Worm (Caenorhabditis elegans) whole organism, L4 larva: ENCODE results near the gene srx-31.

Experiments used
- D1046.2 ChIP-seq: fragments of 200-800 bp; sonication (Bioruptor generic); IDR thresholded peaks from 2 replicates; pipeline ENCODE4 v1.3.6; 2022; ENCODE audit warnings: missing genetic modification characterization, missing compliant biosample characterization
- T20F7.1 ChIP-seq: fragments of 200-800 bp; sonication (Bioruptor generic); optimal IDR thresholded peaks from 2 replicates; lab custom pipeline; 2018; ENCODE audit warnings: mild to moderate bottlenecking, missing genetic modification characterization, missing compliant biosample characterization
- Y48G9A.11 ChIP-seq: fragments of 200-800 bp; sonication (Bioruptor generic); IDR thresholded peaks from 2 replicates; pipeline ENCODE4 v1.3.6; 2022; ENCODE audit warnings: missing genetic modification reagents, missing genetic modification characterization, missing compliant biosample characterization
- Y5F2A.4 ChIP-seq: fragments of 200-800 bp; sonication (Bioruptor generic); optimal IDR thresholded peaks from 2 replicates; lab custom pipeline; 2018; ENCODE audit warnings: mild to moderate bottlenecking, missing genetic modification characterization, missing compliant biosample characterization
- ama-1 ChIP-seq: fragments of 150-350 bp; optimal IDR thresholded peaks from 2 replicates; lab custom pipeline; 2014; ENCODE audit warnings: inconsistent platforms, mixed read lengths
- arid-1 ChIP-seq: fragments of 200-800 bp; sonication (Bioruptor generic); conservative IDR thresholded peaks from 2 replicates; pipeline ENCODE4 v1.3.6; 2022; ENCODE audit warnings: missing genetic modification reagents, missing genetic modification characterization, missing compliant biosample characterization
- attf-4 ChIP-seq: sonication (generic microtip); optimal IDR thresholded peaks from 3 replicates; lab custom pipeline; 2017; ENCODE audit warnings: missing biosample characterization, missing genetic modification characterization
- ceh-20 ChIP-seq: fragments of 200-800 bp; sonication (Bioruptor generic); IDR thresholded peaks from 2 replicates; pipeline ENCODE4 v1.3.6; 2022; ENCODE audit warnings: missing genetic modification reagents, missing genetic modification characterization, missing compliant biosample characterization
- ceh-28 ChIP-seq: fragments of 150-350 bp; optimal IDR thresholded peaks from 2 replicates; lab custom pipeline; 2014; ENCODE audit warnings: missing biosample characterization, missing genetic modification reagents, missing genetic modification characterization
- ceh-32 ChIP-seq: sonication (generic microtip); optimal IDR thresholded peaks from 2 replicates; lab custom pipeline; 2016; ENCODE audit warnings: mild to moderate bottlenecking, missing genetic modification characterization, missing compliant biosample characterization; ENCODE audit not compliant: poor library complexity
- ces-1 ChIP-seq: fragments of 150-350 bp; sonication (generic microtip); optimal IDR thresholded peaks from 4 replicates; lab custom pipeline; 2014; ENCODE audit warnings: missing biosample characterization, missing genetic modification reagents, missing genetic modification characterization
- daf-12 ChIP-seq: fragments of 150-350 bp; optimal IDR thresholded peaks from 2 replicates; lab custom pipeline; 2014; ENCODE audit warnings: missing biosample characterization, missing genetic modification reagents, missing genetic modification characterization
- daf-19 ChIP-seq: fragments of 200-800 bp; sonication (Bioruptor generic); conservative IDR thresholded peaks from 2 replicates; pipeline ENCODE4 v1.3.6; 2022; ENCODE audit warnings: missing genetic modification characterization, missing compliant biosample characterization
- dpl-1 ChIP-seq: fragments of 150-350 bp; optimal IDR thresholded peaks from 2 replicates; lab custom pipeline; 2014; ENCODE audit warnings: missing biosample characterization, missing genetic modification reagents, missing genetic modification characterization
- dve-1 ChIP-seq: sonication (generic microtip); optimal IDR thresholded peaks from 2 replicates; lab custom pipeline; 2017; ENCODE audit warnings: antibody characterized with exemption, mild to moderate bottlenecking, missing genetic modification characterization, missing compliant biosample characterization; ENCODE audit not compliant: insufficient read depth
- egl-43 ChIP-seq: fragments of 200-800 bp; sonication (Bioruptor generic); IDR thresholded peaks from 2 replicates; pipeline ENCODE4 v1.3.6; 2022; ENCODE audit warnings: missing genetic modification reagents, missing genetic modification characterization, missing compliant biosample characterization
- fos-1 ChIP-seq: fragments of 150-350 bp; optimal IDR thresholded peaks from 2 replicates; lab custom pipeline; 2014; ENCODE audit warnings: missing biosample characterization, missing genetic modification characterization
- hmg-1.1 ChIP-seq: fragments of 200-800 bp; sonication (Bioruptor generic); IDR thresholded peaks from 2 replicates; pipeline ENCODE4 v1.3.6; 2022; ENCODE audit warnings: missing genetic modification reagents, missing genetic modification characterization, missing compliant biosample characterization
- jun-1 ChIP-seq: fragments of 150-350 bp; optimal IDR thresholded peaks from 2 replicates; lab custom pipeline; 2014; ENCODE audit warnings: missing biosample characterization, missing genetic modification reagents, missing genetic modification characterization
- lin-15B ChIP-seq: fragments of 150-350 bp; sonication (generic microtip); optimal IDR thresholded peaks from 3 replicates; lab custom pipeline; 2014; ENCODE audit warnings: missing biosample characterization, missing genetic modification characterization
- lin-29 ChIP-seq: fragments of 200-800 bp; sonication (Bioruptor generic); IDR thresholded peaks from 2 replicates; pipeline ENCODE4 v1.3.6; 2022; ENCODE audit warnings: missing genetic modification reagents, missing genetic modification characterization, missing compliant biosample characterization
- lin-38 ChIP-seq: fragments of 200-800 bp; sonication (Bioruptor generic); IDR thresholded peaks from 2 replicates; pipeline ENCODE4 v1.3.6; 2022; ENCODE audit warnings: missing genetic modification reagents, missing genetic modification characterization, missing compliant biosample characterization
- madf-5 ChIP-seq, 2 experiments: fragments of 200-800 bp; sonication (Bioruptor generic); IDR thresholded peaks; 2 replicates each; pipeline ENCODE4 v1.3.6; 2022; ENCODE audit warnings: missing compliant biosample characterization in 2 of 2, missing genetic modification characterization in 2 of 2
- madf-9 ChIP-seq: fragments of 200-800 bp; sonication (Bioruptor generic); conservative IDR thresholded peaks from 2 replicates; pipeline ENCODE4 v1.3.6; 2022; ENCODE audit warnings: missing genetic modification reagents, missing genetic modification characterization, missing compliant biosample characterization
- mdl-1 ChIP-seq, 2 experiments: fragments of 150-350 bp in 1 of 2; sonication (generic microtip) in 1 of 2; optimal IDR thresholded peaks; 2 replicates each; lab custom pipeline; 2014 to 2017; ENCODE audit warnings: missing biosample characterization in 2 of 2, missing genetic modification characterization in 2 of 2
- mdt-29 ChIP-seq: fragments of 200-800 bp; sonication (Bioruptor generic); IDR thresholded peaks from 2 replicates; pipeline ENCODE4 v1.3.6; 2022; ENCODE audit warnings: missing genetic modification reagents, missing genetic modification characterization, missing compliant biosample characterization
- mes-2 ChIP-seq: sonication (generic microtip); optimal IDR thresholded peaks from 2 replicates; lab custom pipeline; 2016; ENCODE audit warnings: missing genotype, mild to moderate bottlenecking, missing genetic modification characterization, missing compliant biosample characterization; ENCODE audit not compliant: poor library complexity, severe bottlenecking
- mxl-2 ChIP-seq: fragments of 200-800 bp; sonication (Bioruptor generic); conservative IDR thresholded peaks from 2 replicates; pipeline ENCODE4 v1.3.6; 2022; ENCODE audit warnings: missing genetic modification reagents, missing genetic modification characterization, missing compliant biosample characterization
- mxl-3 ChIP-seq: fragments of 200-800 bp; sonication (Bioruptor generic); optimal IDR thresholded peaks from 2 replicates; lab custom pipeline; 2018; ENCODE audit warnings: mild to moderate bottlenecking, missing genetic modification characterization, missing compliant biosample characterization
- nhr-10 ChIP-seq: fragments of 150-350 bp; optimal IDR thresholded peaks from 2 replicates; lab custom pipeline; 2014; ENCODE audit warnings: missing biosample characterization, missing genetic modification characterization
- nhr-111 ChIP-seq: fragments of 200-800 bp; sonication (Bioruptor generic); optimal IDR thresholded peaks from 2 replicates; lab custom pipeline; 2018; ENCODE audit warnings: mild to moderate bottlenecking, missing genetic modification characterization, missing compliant biosample characterization
- nhr-25 ChIP-seq: sonication (generic microtip); optimal IDR thresholded peaks from 2 replicates; lab custom pipeline; 2017; ENCODE audit warnings: missing genetic modification characterization, mild to moderate bottlenecking, missing compliant biosample characterization, antibody characterized with exemption, moderate library complexity, borderline replicate concordance; ENCODE audit not compliant: insufficient read depth
- nhr-28 ChIP-seq: fragments of 150-350 bp; optimal IDR thresholded peaks from 2 replicates; lab custom pipeline; 2014; ENCODE audit warnings: missing biosample characterization, missing genetic modification characterization
- nhr-6 ChIP-seq: fragments of 150-350 bp; optimal IDR thresholded peaks from 2 replicates; lab custom pipeline; 2014; ENCODE audit warnings: missing biosample characterization, missing genetic modification characterization
- nhr-77 ChIP-seq: fragments of 150-350 bp; optimal IDR thresholded peaks from 2 replicates; lab custom pipeline; 2014; ENCODE audit warnings: missing biosample characterization, missing genetic modification characterization
- pha-4 ChIP-seq, 2 experiments: fragments of 150-350 bp in 1 of 2; fragments of 200-800 bp in 1 of 2; sonication (Bioruptor generic) in 1 of 2; IDR thresholded peaks in 1 of 2; optimal IDR thresholded peaks in 1 of 2; 2 replicates each; pipeline versions ENCODE4 v1.3.6 to Lab custom; 2014 to 2022; ENCODE audit warnings: missing genetic modification characterization in 2 of 2, missing genetic modification reagents in 2 of 2, missing biosample characterization in 1 of 2, missing compliant biosample characterization in 1 of 2
- pqm-1 ChIP-seq: sonication (generic microtip); optimal IDR thresholded peaks from 2 replicates; lab custom pipeline; 2017; ENCODE audit warnings: missing biosample characterization, missing genetic modification characterization
- saeg-2 ChIP-seq: fragments of 200-800 bp; sonication (Bioruptor generic); IDR thresholded peaks from 2 replicates; pipeline ENCODE4 v1.3.6; 2022; ENCODE audit warnings: missing genetic modification reagents, missing genetic modification characterization, missing compliant biosample characterization
- sdz-12 ChIP-seq: fragments of 200-800 bp; sonication (Bioruptor generic); optimal IDR thresholded peaks from 2 replicates; lab custom pipeline; 2018; ENCODE audit warnings: mild to moderate bottlenecking, missing genetic modification characterization, missing compliant biosample characterization
- set-16 ChIP-seq: fragments of 200-800 bp; sonication (Bioruptor generic); IDR thresholded peaks from 2 replicates; pipeline ENCODE4 v1.3.6; 2022; ENCODE audit warnings: missing genetic modification reagents, missing genetic modification characterization, missing compliant biosample characterization
- skn-1 ChIP-seq: fragments of 150-350 bp; optimal IDR thresholded peaks from 2 replicates; lab custom pipeline; 2014; ENCODE audit warnings: missing biosample characterization, missing genetic modification characterization
- spr-3 ChIP-seq: fragments of 200-800 bp; sonication (Bioruptor generic); optimal IDR thresholded peaks from 2 replicates; lab custom pipeline; 2018; ENCODE audit warnings: mild to moderate bottlenecking, missing genetic modification characterization, missing compliant biosample characterization
- tag-97 ChIP-seq: fragments of 200-800 bp; sonication (Bioruptor generic); IDR thresholded peaks from 2 replicates; pipeline ENCODE4 v1.3.6; 2022; ENCODE audit warnings: missing genetic modification characterization, missing compliant biosample characterization
- tra-1 ChIP-seq: fragments of 200-800 bp; sonication (Bioruptor generic); IDR thresholded peaks from 2 replicates; pipeline ENCODE4 v1.3.6; 2022; ENCODE audit warnings: missing genetic modification reagents, missing genetic modification characterization, missing compliant biosample characterization
- unc-39 ChIP-seq: sonication (generic microtip); optimal IDR thresholded peaks from 2 replicates; lab custom pipeline; 2017; ENCODE audit warnings: missing biosample characterization, missing genetic modification characterization
- vab-7 ChIP-seq: fragments of 200-800 bp; sonication (Bioruptor generic); IDR thresholded peaks from 2 replicates; pipeline ENCODE4 v1.3.6; 2022; ENCODE audit warnings: missing genetic modification reagents, missing genetic modification characterization, missing compliant biosample characterization
- zag-1 ChIP-seq: fragments of 150-350 bp; optimal IDR thresholded peaks from 2 replicates; lab custom pipeline; 2014; ENCODE audit warnings: missing biosample characterization, missing genetic modification characterization
- zfp-2 ChIP-seq: sonication (generic microtip); optimal IDR thresholded peaks from 2 replicates; lab custom pipeline; 2016; ENCODE audit warnings: mild to moderate bottlenecking, missing genetic modification characterization, missing compliant biosample characterization
- zip-11 ChIP-seq: fragments of 200-800 bp; sonication (Bioruptor generic); IDR thresholded peaks from 2 replicates; pipeline ENCODE4 v1.3.6; 2022; ENCODE audit warnings: missing genetic modification characterization, missing compliant biosample characterization
- ztf-11 ChIP-seq: fragments of 150-350 bp; optimal IDR thresholded peaks from 2 replicates; lab custom pipeline; 2014; ENCODE audit warnings: missing biosample characterization, missing genetic modification characterization
- ztf-7 ChIP-seq: fragments of 150-350 bp; optimal IDR thresholded peaks from 2 replicates; lab custom pipeline; 2014; ENCODE audit warnings: missing biosample characterization, missing genetic modification characterization

srx-31 gene

ce11 chrV:773256-773655 is 49.6 kb downstream of the srx-31 start, which contains the start of gene sti-1 (continued):
- TF ChIP-seq nhr-28 = peak; percentile 83
- TF ChIP-seq skn-1 (tag; lab: Kevin White, UChicago) = no peak
- no peak for TF ChIP-seq lin-29
- no peak for TF ChIP-seq ceh-32 (tag; lab: Kevin White, UChicago)
- TF ChIP-seq egl-43 (GFP tag; lab: Robert Waterston, UW) = no peak
- TF ChIP-seq mxl-3 (GFP tag; lab: Kevin White, UChicago) = no peak
- TF ChIP-seq mdl-1 (tag; optimal IDR thresholded peaks at IDR 0.05; lab: Kevin White, UChicago) = peak in 1 of 2 experiments; percentile 54
- TF ChIP-seq T20F7.1 (GFP tag; lab: Kevin White, UChicago) = no peak
- no peak for TF ChIP-seq tag-97 (GFP tag; lab: Robert Waterston, UW)
- no peak for TF ChIP-seq nhr-10
- TF ChIP-seq nhr-25 (tag; lab: Kevin White, UChicago) = peak; percentile 69
- TF ChIP-seq spr-3 (GFP tag; lab: Kevin White, UChicago) = no peak
- TF ChIP-seq madf-5 (GFP tag; IDR thresholded peaks at IDR 0.05; lab: Robert Waterston, UW) = no peak
- TF ChIP-seq hmg-1.1 (GFP tag; lab: Robert Waterston, UW) = peak; percentile 72
- no peak for TF ChIP-seq ces-1 (GFP tag; lab: Kevin White, UChicago)
- no peak for TF ChIP-seq unc-39 (tag; lab: Kevin White, UChicago)
- TF ChIP-seq mes-2 (tag; lab: Kevin White, UChicago) = peak; percentile 89
- peak; percentile 95 for TF ChIP-seq nhr-77
- TF ChIP-seq ztf-11 (tag; lab: Kevin White, UChicago) = no peak
- no peak for TF ChIP-seq arid-1 (GFP tag; lab: Robert Waterston, UW)
- peak; percentile 79 for TF ChIP-seq ztf-7 (tag; lab: Kevin White, UChicago)
- no peak for TF ChIP-seq ama-1 (lab: Kevin White, UChicago)
- TF ChIP-seq fos-1 = no peak
- TF ChIP-seq mdt-29 (GFP tag; lab: Robert Waterston, UW) = no peak
- no peak for TF ChIP-seq madf-9 (GFP tag; lab: Robert Waterston, UW)
- no peak for TF ChIP-seq zag-1 (tag; lab: Kevin White, UChicago)
- TF ChIP-seq Y48G9A.11 (GFP tag; lab: Robert Waterston, UW) = no peak
- no peak for TF ChIP-seq zfp-2 (tag; lab: Kevin White, UChicago)
- TF ChIP-seq tra-1 (GFP tag; lab: Robert Waterston, UW) = 0 out of 2 replicates have a peak, but pooled peaks have one; percentile 40
- no peak for TF ChIP-seq ceh-28 (tag; lab: Kevin White, UChicago)
- TF ChIP-seq mxl-2 = no peak
- TF ChIP-seq sdz-12 (GFP tag; lab: Kevin White, UChicago) = no peak
- no peak for TF ChIP-seq D1046.2 (GFP tag; lab: Robert Waterston, UW)
- no peak for TF ChIP-seq pqm-1 (tag; lab: Kevin White, UChicago)
- peak; percentile 32 for TF ChIP-seq jun-1 (tag; lab: Kevin White, UChicago)
- TF ChIP-seq ceh-20 (GFP tag; lab: Robert Waterston, UW) = peak; percentile 55; the same call in 1 of the 2 replicates
- TF ChIP-seq dve-1 (tag; lab: Kevin White, UChicago) = peak; percentile 81
- TF ChIP-seq daf-12 (tag; lab: Kevin White, UChicago) = no peak
- TF ChIP-seq lin-15B (tag; lab: Kevin White, UChicago) = peak; percentile 51
- no peak for TF ChIP-seq attf-4 (tag; lab: Kevin White, UChicago)
- TF ChIP-seq dpl-1 (GFP tag; lab: Kevin White, UChicago) = peak; percentile 96
- TF ChIP-seq zip-11 (GFP tag; lab: Robert Waterston, UW) = no peak
- peak; percentile 67 for TF ChIP-seq nhr-6 (tag; lab: Kevin White, UChicago)
- TF ChIP-seq Y5F2A.4 (GFP tag; lab: Kevin White, UChicago) = no peak
- TF ChIP-seq nhr-111 (GFP tag; lab: Kevin White, UChicago) = no peak
- no peak for TF ChIP-seq daf-19
- TF ChIP-seq lin-38 (GFP tag; lab: Robert Waterston, UW) = peak; percentile 98
- TF ChIP-seq pha-4 (GFP tag; IDR thresholded peaks at IDR 0.05; lab: Robert Waterston, UW) = peak; percentile 63; the same call in 1 of the 2 replicates
- TF ChIP-seq pha-4 (tag; optimal IDR thresholded peaks at IDR 0.05; lab: Kevin White, UChicago) = peak; percentile 52
- TF ChIP-seq set-16 = no peak
- TF ChIP-seq saeg-2 (GFP tag; lab: Robert Waterston, UW) = no peak
- TF ChIP-seq vab-7 = no peak
